Fruit fly (Drosophila melanogaster) whole organism, embryonic: ENCODE measurements around the gene Syx5.

Experiments used
- CHES-1-like ChIP-seq: fragments of 200-800 bp; sonication (Bioruptor generic); optimal IDR thresholded peaks from 2 replicates; lab custom pipeline; 2016; ENCODE audit warnings: missing biosample characterization, missing genetic modification characterization
- Gug ChIP-seq: fragments of 200-800 bp; sonication (Bioruptor generic); IDR thresholded peaks from 4 replicates; pipeline ENCODE4 v1.3.6; 2022; ENCODE audit warnings: missing biosample characterization, missing genetic modification characterization
- Xrp1 ChIP-seq: fragments of 200-800 bp; sonication (Bioruptor generic); IDR thresholded peaks from 2 replicates; pipeline ENCODE4 v1.3.6; 2022; ENCODE audit warnings: missing biosample characterization, missing genetic modification characterization
- dimm ChIP-seq: fragments of 200-800 bp; sonication (Bioruptor generic); IDR thresholded peaks from 2 replicates; pipeline ENCODE4 v1.3.6; 2022; ENCODE audit warnings: missing biosample characterization, missing genetic modification characterization
- prd ChIP-seq, 3 experiments: fragments of >200 bp in 2 of 3; fragments of 200-800 bp in 1 of 3; sonication (Bioruptor generic) in 1 of 3; optimal IDR thresholded peaks in 2 of 3; IDR thresholded peaks in 1 of 3; 2 replicates in 2 of 3; 3 replicates in 1 of 3; pipeline versions ENCODE4 v1.3.6 to Lab custom; 2017 to 2022; ENCODE audit warnings: missing biosample characterization in 1 of 3, missing genetic modification characterization in 1 of 3
- pros ChIP-seq: fragments of 200-800 bp; sonication (Bioruptor generic); optimal IDR thresholded peaks from 3 replicates; lab custom pipeline; 2019; ENCODE audit warnings: missing biosample characterization, mild to moderate bottlenecking, missing genetic modification characterization, moderate library complexity
- twi ChIP-seq: fragments of 200-800 bp; optimal IDR thresholded peaks from 2 replicates; lab custom pipeline; 2019; ENCODE audit warnings: missing biosample characterization, mild to moderate bottlenecking, missing genetic modification characterization, moderate library complexity
- usp ChIP-seq: fragments of >200 bp; optimal IDR thresholded peaks from 2 replicates; lab custom pipeline; 2017; ENCODE audit warnings: missing biosample characterization, missing genetic modification characterization
- wor ChIP-seq: fragments of 200-800 bp; sonication (Bioruptor generic); IDR thresholded peaks from 2 replicates; pipeline ENCODE4 v1.3.6; 2022; ENCODE audit warnings: missing biosample characterization, missing genetic modification characterization

dm6 chr2L:16282077-16282471 lies 25.1 kb upstream of the Syx5 start:
- TF ChIP-seq usp = no peak
- TF ChIP-seq Xrp1 (GFP tag; lab: Robert Waterston, UW) = no peak
- peak; percentile 82 for TF ChIP-seq twi (tag; lab: Kevin White, UChicago)
- TF ChIP-seq prd (optimal IDR thresholded peaks at IDR 0.05; lab: Kevin White, UChicago) = no peak
- no peak for TF ChIP-seq prd (GFP tag; IDR thresholded peaks at IDR 0.05; lab: Robert Waterston, UW)
- TF ChIP-seq wor (GFP tag; lab: Robert Waterston, UW) = no peak
- TF ChIP-seq Gug = no peak
- no peak for TF ChIP-seq dimm (GFP tag; lab: Robert Waterston, UW)
- TF ChIP-seq pros (GFP tag; lab: Kevin White, UChicago) = no peak
- no peak for TF ChIP-seq CHES-1-like (GFP tag; lab: Kevin White, UChicago)
